Fruit fly (Drosophila melanogaster) whole organism, embryonic: ENCODE results near the gene wapl.

Source experiments
- CG10959 ChIP-seq: fragments of 200-800 bp; sonication (Bioruptor generic); IDR thresholded peaks from 2 replicates; pipeline ENCODE4 v1.3.6; 2022; ENCODE audit warnings: missing biosample characterization, missing genetic modification characterization
- CG11696 ChIP-seq: fragments of 200-800 bp; sonication (Bioruptor generic); IDR thresholded peaks from 2 replicates; pipeline ENCODE4 v1.3.6; 2022; ENCODE audit warnings: missing biosample characterization, missing genetic modification characterization
- CG12104 ChIP-seq: fragments of 200-800 bp; sonication (Bioruptor generic); optimal IDR thresholded peaks from 3 replicates; lab custom pipeline; 2016; ENCODE audit warnings: missing biosample characterization, missing genetic modification characterization
- CG12769 ChIP-seq: fragments of 200-800 bp; sonication (Bioruptor generic); optimal IDR thresholded peaks from 2 replicates; lab custom pipeline; 2019; ENCODE audit warnings: missing biosample characterization, mild to moderate bottlenecking, missing genetic modification characterization, moderate library complexity
- CG13287 ChIP-seq: fragments of 200-800 bp; sonication (Bioruptor generic); IDR thresholded peaks from 2 replicates; pipeline ENCODE4 v1.3.6; 2022; ENCODE audit warnings: missing biosample characterization, missing genetic modification characterization; ENCODE audit not compliant: partially characterized antibody
- CG14441 ChIP-seq: fragments of 200-800 bp; sonication (Bioruptor generic); IDR thresholded peaks from 2 replicates; pipeline ENCODE4 v1.3.6; 2022; ENCODE audit warnings: missing biosample characterization, missing genetic modification characterization
- CG1529 ChIP-seq: fragments of 200-800 bp; sonication (Bioruptor generic); optimal IDR thresholded peaks from 3 replicates; lab custom pipeline; 2018; ENCODE audit warnings: missing biosample characterization, missing genetic modification characterization
- CG16813 ChIP-seq: fragments of 200-800 bp; sonication (Bioruptor generic); IDR thresholded peaks from 3 replicates; pipeline ENCODE4 v1.3.6; 2022; ENCODE audit warnings: missing biosample characterization, missing genetic modification characterization; ENCODE audit not compliant: partially characterized antibody
- CG17385 ChIP-seq: fragments of 200-800 bp; sonication (Bioruptor generic); optimal IDR thresholded peaks from 3 replicates; lab custom pipeline; 2018; ENCODE audit warnings: missing biosample characterization, mild to moderate bottlenecking, missing genetic modification characterization
- CG17912 ChIP-seq: fragments of 200-800 bp; sonication (Bioruptor generic); optimal IDR thresholded peaks from 2 replicates; lab custom pipeline; 2018; ENCODE audit warnings: missing biosample characterization, mild to moderate bottlenecking, missing genetic modification characterization
- CG1792 ChIP-seq: fragments of 200-800 bp; sonication (Bioruptor generic); optimal IDR thresholded peaks from 2 replicates; lab custom pipeline; 2016; ENCODE audit warnings: missing biosample characterization, missing genetic modification characterization
- CG33213 ChIP-seq: fragments of 200-800 bp; sonication (Bioruptor generic); optimal IDR thresholded peaks from 3 replicates; lab custom pipeline; 2016; ENCODE audit warnings: missing biosample characterization, missing genetic modification characterization
- CG34376 ChIP-seq: fragments of 200-800 bp; sonication (Bioruptor generic); optimal IDR thresholded peaks from 2 replicates; lab custom pipeline; 2018; ENCODE audit warnings: missing biosample characterization, mild to moderate bottlenecking, missing genetic modification characterization
- CG7928 ChIP-seq: fragments of 200-800 bp; sonication (Bioruptor generic); optimal IDR thresholded peaks from 2 replicates; lab custom pipeline; 2017; ENCODE audit warnings: missing biosample characterization, mild to moderate bottlenecking, missing genetic modification characterization
- Dll ChIP-seq: fragments of 200-800 bp; sonication (Bioruptor generic); IDR thresholded peaks from 4 replicates; pipeline ENCODE4 v1.3.6; 2022; ENCODE audit warnings: missing biosample characterization, missing genetic modification characterization; ENCODE audit not compliant: partially characterized antibody
- Ets65A ChIP-seq: fragments of 200-800 bp; sonication (Bioruptor generic); peaks from one replicate; lab custom pipeline; 2016; ENCODE audit warnings: missing biosample characterization, missing genetic modification characterization
- Ets97D ChIP-seq: fragments of 200-800 bp; sonication (Bioruptor generic); optimal IDR thresholded peaks from 3 replicates; lab custom pipeline; 2016; ENCODE audit warnings: missing biosample characterization, missing genetic modification characterization
- Gug ChIP-seq: fragments of 200-800 bp; sonication (Bioruptor generic); IDR thresholded peaks from 4 replicates; pipeline ENCODE4 v1.3.6; 2022; ENCODE audit warnings: missing biosample characterization, missing genetic modification characterization
- HLH3B ChIP-seq: fragments of 200-800 bp; sonication (Bioruptor generic); IDR thresholded peaks from 2 replicates; pipeline ENCODE4 v1.3.6; 2022; ENCODE audit warnings: missing biosample characterization, missing genetic modification characterization
- HmgZ ChIP-seq: fragments of 200-800 bp; sonication (Bioruptor generic); optimal IDR thresholded peaks from 2 replicates; lab custom pipeline; 2018; ENCODE audit warnings: missing biosample characterization, mild to moderate bottlenecking, missing genetic modification characterization
- Hr51 ChIP-seq, 2 experiments: fragments of 200-800 bp; sonication (Bioruptor generic); optimal IDR thresholded peaks; 2 replicates in 1 of 2; 3 replicates in 1 of 2; lab custom pipeline; 2016 to 2018; ENCODE audit warnings: missing biosample characterization in 2 of 2, missing genetic modification characterization in 2 of 2, mild to moderate bottlenecking in 1 of 2, moderate library complexity in 1 of 2
- Med ChIP-seq: fragments of 200-800 bp; sonication (Bioruptor generic); peaks from one replicate; lab custom pipeline; 2016; ENCODE audit warnings: missing biosample characterization, missing genetic modification characterization, mild to moderate bottlenecking, inconsistent platforms, moderate library complexity
- Nf-YA ChIP-seq: fragments of 200-800 bp; sonication (Bioruptor generic); IDR thresholded peaks from 2 replicates; pipeline ENCODE4 v1.3.6; 2022; ENCODE audit warnings: missing biosample characterization, missing genetic modification characterization
- Pdp1 ChIP-seq, 2 experiments: fragments of 200-800 bp; sonication (Bioruptor generic); optimal IDR thresholded peaks; 3 replicates each; lab custom pipeline; 2016; ENCODE audit warnings: missing biosample characterization in 2 of 2, missing genetic modification characterization in 2 of 2, mild to moderate bottlenecking in 1 of 2, moderate library complexity in 1 of 2
- YL-1 ChIP-seq: fragments of 200-800 bp; sonication (Bioruptor generic); optimal IDR thresholded peaks from 3 replicates; lab custom pipeline; 2017; ENCODE audit warnings: missing biosample characterization, mild to moderate bottlenecking, missing genetic modification characterization
- ap ChIP-seq: fragments of 200-800 bp; sonication (Bioruptor generic); IDR thresholded peaks from 2 replicates; pipeline ENCODE4 v1.3.6; 2022; ENCODE audit warnings: missing biosample characterization, missing genetic modification characterization
- ara ChIP-seq: fragments of 200-800 bp; sonication (Bioruptor generic); IDR thresholded peaks from 2 replicates; pipeline ENCODE4 v1.3.6; 2022; ENCODE audit warnings: missing biosample characterization, missing genetic modification characterization
- az2 ChIP-seq: fragments of 200-800 bp; sonication (Bioruptor generic); optimal IDR thresholded peaks from 3 replicates; lab custom pipeline; 2016; ENCODE audit warnings: missing biosample characterization, missing genetic modification characterization
- chinmo ChIP-seq: fragments of 200-800 bp; sonication (Bioruptor generic); IDR thresholded peaks from 4 replicates; pipeline ENCODE4 v1.3.6; 2022; ENCODE audit warnings: missing biosample characterization, missing genetic modification characterization; ENCODE audit not compliant: partially characterized antibody
- corto ChIP-seq: fragments of 200-800 bp; sonication (Bioruptor generic); optimal IDR thresholded peaks from 2 replicates; lab custom pipeline; 2016; ENCODE audit warnings: missing biosample characterization, mild to moderate bottlenecking, missing genetic modification characterization, moderate library complexity
- crol ChIP-seq: fragments of 200-800 bp; sonication (Bioruptor generic); IDR thresholded peaks from 2 replicates; pipeline ENCODE4 v1.3.6; 2022; ENCODE audit warnings: missing biosample characterization, missing genetic modification characterization
- da ChIP-seq: fragments of 200-800 bp; sonication (Bioruptor generic); optimal IDR thresholded peaks from 2 replicates; lab custom pipeline; 2016; ENCODE audit warnings: missing biosample characterization, missing genetic modification characterization
- exex ChIP-seq: fragments of 200-800 bp; sonication (Bioruptor generic); optimal IDR thresholded peaks from 4 replicates; lab custom pipeline; 2018; ENCODE audit warnings: missing biosample characterization, mild to moderate bottlenecking, missing genetic modification characterization, moderate library complexity
- gcm2 ChIP-seq: fragments of 200-800 bp; sonication (Bioruptor generic); optimal IDR thresholded peaks from 2 replicates; lab custom pipeline; 2016; ENCODE audit warnings: missing biosample characterization, missing genetic modification characterization
- gro ChIP-seq: fragments of 200-800 bp; sonication (Bioruptor generic); optimal IDR thresholded peaks from 2 replicates; lab custom pipeline; 2016; ENCODE audit warnings: missing biosample characterization, missing genetic modification characterization
- hbn ChIP-seq: fragments of 200-800 bp; sonication (Bioruptor generic); IDR thresholded peaks from 2 replicates; pipeline ENCODE4 v1.3.6; 2022; ENCODE audit warnings: missing biosample characterization, missing genetic modification characterization; ENCODE audit not compliant: partially characterized antibody
- hkb ChIP-seq, 2 experiments: fragments of 200-800 bp in 1 of 2; fragments of >200 bp in 1 of 2; sonication (Bioruptor generic) in 1 of 2; IDR thresholded peaks in 1 of 2; optimal IDR thresholded peaks in 1 of 2; 2 replicates each; pipeline versions ENCODE4 v1.3.6 to Lab custom; 2017 to 2022; ENCODE audit warnings: missing biosample characterization in 1 of 2, missing genetic modification characterization in 1 of 2
- lab ChIP-seq: fragments of 200-800 bp; sonication (Bioruptor generic); optimal IDR thresholded peaks from 3 replicates; lab custom pipeline; 2017; ENCODE audit warnings: missing biosample characterization, missing genetic modification characterization, mild to moderate bottlenecking, moderate library complexity, missing genetic modification reagents
- maf-S ChIP-seq: fragments of 200-800 bp; sonication (Bioruptor generic); optimal IDR thresholded peaks from 2 replicates; lab custom pipeline; 2016; ENCODE audit warnings: missing biosample characterization, missing genetic modification characterization
- mirr ChIP-seq: fragments of 200-800 bp; sonication (Bioruptor generic); optimal IDR thresholded peaks from 3 replicates; lab custom pipeline; 2018; ENCODE audit warnings: missing biosample characterization, mild to moderate bottlenecking, missing genetic modification characterization
- nmo ChIP-seq: fragments of 200-800 bp; sonication (Bioruptor generic); optimal IDR thresholded peaks from 2 replicates; lab custom pipeline; 2018; ENCODE audit warnings: missing biosample characterization, mild to moderate bottlenecking, missing genetic modification characterization, moderate library complexity
- schlank ChIP-seq: fragments of 200-800 bp; sonication (Bioruptor generic); optimal IDR thresholded peaks from 2 replicates; lab custom pipeline; 2018; ENCODE audit warnings: missing biosample characterization, mild to moderate bottlenecking, missing genetic modification characterization
- shn ChIP-seq: fragments of 200-800 bp; sonication (Bioruptor generic); optimal IDR thresholded peaks from 3 replicates; lab custom pipeline; 2016; ENCODE audit warnings: missing biosample characterization, missing genetic modification characterization
- sisA ChIP-seq: fragments of 200-800 bp; sonication (Bioruptor generic); IDR thresholded peaks from 2 replicates; pipeline ENCODE4 v1.3.6; 2022; ENCODE audit warnings: missing biosample characterization, missing genetic modification characterization
- sna ChIP-seq: fragments of 200-800 bp; sonication (Bioruptor generic); IDR thresholded peaks from 2 replicates; pipeline ENCODE4 v1.3.6; 2022; ENCODE audit warnings: missing biosample characterization, missing genetic modification characterization; ENCODE audit not compliant: partially characterized antibody

wapl gene

DNA sequence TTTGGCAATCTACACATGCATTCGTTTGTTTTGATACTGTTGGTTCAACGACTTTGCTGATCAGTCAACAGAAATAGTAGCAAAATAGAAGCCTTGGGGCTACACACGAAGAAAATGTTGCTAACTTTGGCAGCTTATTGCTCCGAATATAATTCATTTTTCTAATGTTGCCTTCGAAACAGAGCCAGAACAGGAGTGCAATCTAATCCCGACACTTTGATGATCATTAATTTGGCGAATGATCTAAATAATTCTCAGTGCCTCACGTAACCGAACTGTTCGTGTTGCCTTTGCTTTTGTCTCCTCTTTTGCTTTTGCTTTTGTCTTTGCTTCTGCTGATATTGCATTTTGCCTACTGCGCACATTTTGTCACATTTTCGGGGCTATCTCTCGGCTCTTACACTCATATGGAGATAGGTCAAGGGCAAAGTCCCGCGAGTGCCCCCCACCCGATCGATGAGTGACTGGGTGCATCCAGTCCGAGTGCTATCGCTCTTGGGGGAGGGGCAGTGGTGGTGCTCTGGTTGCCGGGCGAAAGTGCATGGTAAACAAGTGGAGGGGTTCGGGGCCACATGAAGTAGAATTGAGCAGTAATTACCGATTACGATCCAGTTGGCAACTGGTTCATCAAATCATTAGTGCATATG lies 37.4 kb upstream of the wapl start (continued):
- TF ChIP-seq CG1792 (GFP tag; lab: Kevin White, UChicago) (no peak), maf-S (GFP tag; lab: Kevin White, UChicago) (no peak), sisA (GFP tag; lab: Robert Waterston, UW) (no peak), hkb (optimal IDR thresholded peaks at IDR 0.05; lab: Kevin White, UChicago) (no peak), hkb (GFP tag; IDR thresholded peaks at IDR 0.05; lab: Robert Waterston, UW) (peak; percentile 39; the same call in 1 of the 2 replicates), Ets65A (peak; percentile 6), corto (no peak), CG12104 (GFP tag; lab: Kevin White, UChicago) (no peak), da (GFP tag; lab: Kevin White, UChicago) (no peak), CG11696 (GFP tag; lab: Robert Waterston, UW) (no peak), ara (0 out of 2 replicates have a peak, but pooled peaks have one; percentile 36), CG1529 (no peak), CG17912 (GFP tag; lab: Kevin White, UChicago) (no peak), CG7928 (GFP tag; lab: Kevin White, UChicago) (no peak), Med (GFP tag; lab: Kevin White, UChicago) (peak; percentile 40), az2 (GFP tag; lab: Kevin White, UChicago) (no peak), nmo (GFP tag; lab: Kevin White, UChicago) (peak; percentile 2), CG10959 (GFP tag; lab: Robert Waterston, UW) (no peak)

DNA sequence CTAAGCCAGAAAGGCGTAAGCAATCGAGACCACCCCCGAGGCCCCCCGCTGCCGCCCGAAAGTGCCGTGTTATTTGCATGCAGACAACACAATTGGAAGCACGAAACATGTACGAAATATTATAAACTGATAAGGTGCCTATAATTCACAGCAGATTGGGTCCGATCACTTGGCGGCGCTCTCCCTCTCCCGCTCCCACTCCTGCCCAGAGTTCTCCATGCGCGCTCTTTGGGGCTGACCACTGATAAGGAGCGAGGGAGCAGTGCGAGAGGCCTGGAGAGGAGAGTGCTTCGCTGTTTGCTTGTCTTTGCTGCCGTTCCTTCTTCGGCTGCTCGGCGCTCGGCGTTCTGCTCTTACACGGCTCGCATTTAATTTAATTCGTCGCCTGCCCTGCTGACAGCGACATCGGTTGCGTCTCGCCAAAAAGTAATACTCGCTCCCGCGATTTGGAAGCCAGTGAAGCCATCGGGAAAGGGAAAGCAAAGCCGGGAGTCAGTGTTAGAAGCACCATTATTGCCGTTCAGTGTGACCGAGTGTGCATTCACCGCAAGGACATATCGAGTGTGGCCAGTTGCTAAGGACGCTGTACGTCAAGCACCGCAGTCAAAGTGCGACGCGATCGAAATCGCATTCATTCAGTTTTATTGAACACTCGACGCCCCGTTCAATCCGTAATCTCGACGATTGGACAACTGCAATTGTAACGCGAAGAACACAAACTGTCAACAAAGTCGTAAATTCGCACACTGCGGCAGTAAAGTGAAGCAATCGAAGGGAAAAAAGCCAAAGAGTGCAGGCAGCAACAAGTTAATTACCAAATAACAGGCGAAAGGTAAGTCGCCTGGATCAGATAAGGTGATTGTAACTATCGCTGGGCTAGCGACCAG lies 35.7 kb upstream of the wapl start:
- no peak for TF ChIP-seq Gug (GFP tag; lab: Robert Waterston, UW)
- TF ChIP-seq exex = peak; percentile 75
- no peak for TF ChIP-seq CG33213
- peak; percentile 58 for TF ChIP-seq CG34376
- peak; percentile 70 for TF ChIP-seq Ets65A
- TF ChIP-seq HmgZ (tag; lab: Kevin White, UChicago) = peak; percentile 11
- no peak for TF ChIP-seq Nf-YA (GFP tag; lab: Robert Waterston, UW)
- no peak for TF ChIP-seq Hr51 (GFP tag; optimal IDR thresholded peaks at IDR 0.05; lab: Kevin White, UChicago)
- peak; percentile 71; the same call in 1 of the 4 replicates for TF ChIP-seq chinmo (GFP tag; lab: Robert Waterston, UW)
- no peak for TF ChIP-seq shn (GFP tag; lab: Kevin White, UChicago)
- TF ChIP-seq Pdp1 (GFP tag; optimal IDR thresholded peaks at IDR 0.05; lab: Kevin White, UChicago) = peak in 1 of 2 experiments; percentile 17
- TF ChIP-seq gro (GFP tag; lab: Kevin White, UChicago) = no peak
- TF ChIP-seq CG16813 (GFP tag; lab: Robert Waterston, UW) = no peak
- TF ChIP-seq YL-1 (GFP tag; lab: Kevin White, UChicago) = no peak
- TF ChIP-seq CG17385 (GFP tag; lab: Kevin White, UChicago) = peak; percentile 2
- TF ChIP-seq ap (GFP tag; lab: Robert Waterston, UW) = no peak
- TF ChIP-seq Dll = 0 out of 4 replicates have a peak, but pooled peaks have one; percentile 35
- peak; percentile 13; the same call in 1 of the 2 replicates for TF ChIP-seq CG13287
- 0 out of 2 replicates have a peak, but pooled peaks have one; percentile 5 for TF ChIP-seq CG14441 (GFP tag; lab: Robert Waterston, UW)
- TF ChIP-seq crol (GFP tag; lab: Robert Waterston, UW) = peak; percentile 75
- TF ChIP-seq CG12769 (tag; lab: Kevin White, UChicago) = peak; percentile 57
- no peak for TF ChIP-seq sna
- TF ChIP-seq lab (GFP tag; lab: Kevin White, UChicago) = peak; percentile 36
- TF ChIP-seq Ets97D (GFP tag; lab: Kevin White, UChicago) = no peak
- no peak for TF ChIP-seq schlank (tag; lab: Kevin White, UChicago)
- TF ChIP-seq HLH3B (GFP tag; lab: Robert Waterston, UW) = no peak
- TF ChIP-seq hbn (GFP tag; lab: Robert Waterston, UW) = 0 out of 2 replicates have a peak, but pooled peaks have one; percentile 17
- TF ChIP-seq mirr = peak; percentile 80
- peak; percentile 54 for TF ChIP-seq Med (GFP tag; lab: Kevin White, UChicago)
- no peak for TF ChIP-seq gcm2
